Fruit fly (Drosophila melanogaster): ENCODE measurements around the gene sds22.

sds22 gene

dm6 chr3R:17385329-17386019 lies 5.9 kb upstream of the sds22 start (continued):
- TF ChIP-seq Sox100B (GFP tag; optimal IDR thresholded peaks at IDR 0.05) (peak; percentile 33), vnd (GFP tag; IDR thresholded peaks at IDR 0.05; ENCODE audit: partially characterized antibody) (no peak), Hmr (GFP tag; optimal IDR thresholded peaks at IDR 0.05) (peak; percentile 83), Dp (GFP tag; optimal IDR thresholded peaks at IDR 0.05) (peak; percentile 97), nerfin-1 (tag; optimal IDR thresholded peaks at IDR 0.05) (peak; percentile 49), zen2 (GFP tag; IDR thresholded peaks at IDR 0.05; ENCODE audit: partially characterized antibody) (no peak), Atf6 (GFP tag; IDR thresholded peaks at IDR 0.05) (peak; percentile 80), crp (GFP tag; optimal IDR thresholded peaks at IDR 0.05) (peak; percentile 91 to 99), Deaf1 (tag; optimal IDR thresholded peaks at IDR 0.05) (peak; percentile 18), CG7357 (GFP tag; IDR thresholded peaks at IDR 0.05) (no peak), CG32767 (GFP tag; IDR thresholded peaks at IDR 0.05) (peak; percentile 84), pros (GFP tag; optimal IDR thresholded peaks at IDR 0.05) (no peak), Sry-β (GFP tag; optimal IDR thresholded peaks at IDR 0.05) (no peak), MESR4 (GFP tag; optimal IDR thresholded peaks at IDR 0.05) (peak; percentile 71), CG3407 (GFP tag; optimal IDR thresholded peaks at IDR 0.05) (no peak), CG12744 (GFP tag; optimal IDR thresholded peaks at IDR 0.05) (peak; percentile 49), CG11456 (GFP tag; IDR thresholded peaks at IDR 0.05) (peak; percentile 77; the same call in 2 of the 3 replicates), CG7372 (GFP tag; IDR thresholded peaks at IDR 0.05) (peak; percentile 31; the same call in 1 of the 2 replicates), ato (GFP tag; IDR thresholded peaks at IDR 0.05; ENCODE audit: partially characterized antibody) (no peak), CG17385 (GFP tag; optimal IDR thresholded peaks at IDR 0.05) (peak; percentile 3), twi (tag; optimal IDR thresholded peaks at IDR 0.05) (peak; percentile 26), CG10462 (GFP tag; optimal IDR thresholded peaks at IDR 0.05) (no peak), sd (tag; optimal IDR thresholded peaks at IDR 0.05) (peak; percentile 72), chif (GFP tag; optimal IDR thresholded peaks at IDR 0.05) (peak; percentile 55 to 56), ci (GFP tag; IDR thresholded peaks at IDR 0.05) (peak; percentile 85), CG12659 (GFP tag; optimal IDR thresholded peaks at IDR 0.05) (peak; percentile 81), YL-1 (GFP tag; optimal IDR thresholded peaks at IDR 0.05) (peak; percentile 74), ac (GFP tag; optimal IDR thresholded peaks at IDR 0.05) (no peak), CG6854 (GFP tag; optimal IDR thresholded peaks at IDR 0.05) (peak; percentile 60), CG34376 (GFP tag; optimal IDR thresholded peaks at IDR 0.05) (peak; percentile 63), CG14050 (GFP tag; IDR thresholded peaks at IDR 0.05) (peak; percentile 20; the same call in 2 of the 3 replicates), lab (GFP tag; optimal IDR thresholded peaks at IDR 0.05) (peak; percentile 76), Scr (GFP tag; IDR thresholded peaks at IDR 0.05; ENCODE audit: partially characterized antibody) (peak; percentile 30), CG17568 (GFP tag; optimal IDR thresholded peaks at IDR 0.05) (no peak), CG7928 (GFP tag; optimal IDR thresholded peaks at IDR 0.05) (peak; percentile 96), Atf3 (GFP tag; optimal IDR thresholded peaks at IDR 0.05) (no peak), CG1603 (tag; optimal IDR thresholded peaks at IDR 0.05) (peak; percentile 91), Six4 (GFP tag; optimal IDR thresholded peaks at IDR 0.05) (no peak), Hr39 (optimal IDR thresholded peaks at IDR 0.05) (no peak), amos (GFP tag; IDR thresholded peaks at IDR 0.05; ENCODE audit: partially characterized antibody) (peak; percentile 56), tll (GFP tag; optimal IDR thresholded peaks at IDR 0.05) (no peak), CG17802 (tag; optimal IDR thresholded peaks at IDR 0.05) (peak; percentile 9), Lim3 (GFP tag; IDR thresholded peaks at IDR 0.05) (no peak), stwl (tag; optimal IDR thresholded peaks at IDR 0.05) (peak; percentile 97), disco-r (GFP tag; optimal IDR thresholded peaks at IDR 0.05) (no peak), CG7786 (GFP tag; optimal IDR thresholded peaks at IDR 0.05) (peak; percentile 45), org-1 (GFP tag; optimal IDR thresholded peaks at IDR 0.05) (peak; percentile 38), CG10321 (GFP tag; IDR thresholded peaks at IDR 0.05) (0 out of 2 replicates have a peak, but pooled peaks have one; percentile 7)

Measured in whole organism, embryonic.